Worm (Caenorhabditis elegans) whole organism, L1 larva: ENCODE results near the gene R160.13.
A peak's percentile ranks its signal among the peaks of the same experiment; 100 is the strongest.

Source experiments
- C16A3.4 ChIP-seq: fragments of 150-350 bp; optimal IDR thresholded peaks from 2 replicates; lab custom pipeline; 2014; ENCODE audit warnings: missing biosample characterization, missing genetic modification characterization
- C34B4.2 ChIP-seq: sonication (generic microtip); optimal IDR thresholded peaks from 2 replicates; lab custom pipeline; 2017; ENCODE audit warnings: mild to moderate bottlenecking, missing genetic modification characterization, missing compliant biosample characterization
- F16B12.6 ChIP-seq: fragments of 150-350 bp; optimal IDR thresholded peaks from 2 replicates; lab custom pipeline; 2014; ENCODE audit warnings: missing biosample characterization, missing genetic modification characterization
- alr-1 ChIP-seq: fragments of 200-800 bp; sonication (Bioruptor generic); optimal IDR thresholded peaks from 2 replicates; lab custom pipeline; 2018; ENCODE audit warnings: borderline replicate concordance, mild to moderate bottlenecking, missing genetic modification characterization, missing compliant biosample characterization
- aly-2 ChIP-seq: fragments of 150-350 bp; optimal IDR thresholded peaks from 2 replicates; lab custom pipeline; 2014; ENCODE audit warnings: missing biosample characterization, missing genetic modification characterization
- ama-1 ChIP-seq: fragments of 150-350 bp; optimal IDR thresholded peaks from 2 replicates; lab custom pipeline; 2014
- blmp-1 ChIP-seq: fragments of 150-350 bp; optimal IDR thresholded peaks from 2 replicates; lab custom pipeline; 2014; ENCODE audit warnings: missing biosample characterization, missing genetic modification characterization
- ceh-63 ChIP-seq: fragments of 200-800 bp; sonication (Bioruptor generic); optimal IDR thresholded peaks from 2 replicates; lab custom pipeline; 2018; ENCODE audit warnings: mild to moderate bottlenecking, missing genetic modification characterization, missing compliant biosample characterization
- ceh-8 ChIP-seq: fragments of 200-800 bp; sonication (Bioruptor generic); optimal IDR thresholded peaks from 2 replicates; lab custom pipeline; 2018; ENCODE audit warnings: mild to moderate bottlenecking, missing genetic modification characterization, moderate library complexity, missing compliant biosample characterization
- ceh-82 ChIP-seq, 3 experiments: fragments of 150-350 bp in 1 of 3; sonication (generic microtip) in 2 of 3; optimal IDR thresholded peaks; 2 replicates each; lab custom pipeline; 2014 to 2017; ENCODE audit warnings: missing biosample characterization in 3 of 3, missing genetic modification characterization in 3 of 3
- ceh-88 ChIP-seq: fragments of 200-800 bp; sonication (Bioruptor generic); IDR thresholded peaks from 2 replicates; pipeline ENCODE4 v1.3.6; 2022; ENCODE audit warnings: missing genetic modification characterization, missing compliant biosample characterization
- ces-1 ChIP-seq: fragments of 150-350 bp; optimal IDR thresholded peaks from 2 replicates; lab custom pipeline; 2014; ENCODE audit warnings: missing biosample characterization, missing genetic modification reagents, missing genetic modification characterization
- dpl-1 ChIP-seq, 3 experiments: fragments of 150-350 bp in 2 of 3; sonication (generic microtip) in 1 of 3; optimal IDR thresholded peaks; 2 replicates each; lab custom pipeline; 2014 to 2017; ENCODE audit warnings: missing biosample characterization in 3 of 3, missing genetic modification characterization in 3 of 3, missing genetic modification reagents in 3 of 3
- egl-13 ChIP-seq: sonication (generic microtip); optimal IDR thresholded peaks from 2 replicates; lab custom pipeline; 2016; ENCODE audit warnings: missing genotype, missing genetic modification reagents, missing genetic modification characterization, missing compliant biosample characterization
- elt-3 ChIP-seq, 6 experiments: fragments of 150-350 bp in 1 of 6; sonication (generic microtip); optimal IDR thresholded peaks; 2 replicates each; lab custom pipeline; 2017 to 2018; ENCODE audit warnings: missing biosample characterization in 6 of 6, missing genetic modification characterization in 6 of 6, inconsistent platforms in 1 of 6
- ets-5 ChIP-seq: fragments of 200-800 bp; sonication (Bioruptor generic); IDR thresholded peaks from 2 replicates; pipeline ENCODE4 v1.3.6; 2022; ENCODE audit warnings: missing genetic modification characterization, missing compliant biosample characterization
- fkh-10 ChIP-seq: sonication (generic microtip); optimal IDR thresholded peaks from 2 replicates; lab custom pipeline; 2017; ENCODE audit warnings: missing biosample characterization, missing genetic modification reagents, missing genetic modification characterization
- grh-1 ChIP-seq: fragments of 200-800 bp; sonication (Bioruptor generic); IDR thresholded peaks from 2 replicates; pipeline ENCODE4 v1.3.6; 2022; ENCODE audit warnings: missing genetic modification reagents, missing genetic modification characterization, missing compliant biosample characterization
- hlh-17 ChIP-seq: fragments of 200-800 bp; sonication (Bioruptor generic); optimal IDR thresholded peaks from 2 replicates; lab custom pipeline; 2018; ENCODE audit warnings: missing genetic modification characterization, mild to moderate bottlenecking, missing compliant biosample characterization, moderate library complexity, borderline replicate concordance
- hlh-4 ChIP-seq: sonication (generic microtip); optimal IDR thresholded peaks from 2 replicates; lab custom pipeline; 2016; ENCODE audit warnings: mild to moderate bottlenecking, missing genetic modification characterization, missing compliant biosample characterization
- irx-1 ChIP-seq: sonication (generic microtip); optimal IDR thresholded peaks from 2 replicates; lab custom pipeline; 2016; ENCODE audit warnings: missing genetic modification characterization, missing compliant biosample characterization
- isw-1 ChIP-seq: fragments of 200-800 bp; sonication (Bioruptor generic); IDR thresholded peaks from 2 replicates; pipeline ENCODE4 v1.3.6; 2022; ENCODE audit warnings: missing genetic modification characterization, missing compliant biosample characterization
- jun-1 ChIP-seq: fragments of 150-350 bp; optimal IDR thresholded peaks from 2 replicates; lab custom pipeline; 2014; ENCODE audit warnings: missing biosample characterization, missing genetic modification reagents, missing genetic modification characterization
- lin-13 ChIP-seq: fragments of 150-350 bp; optimal IDR thresholded peaks from 2 replicates; lab custom pipeline; 2014; ENCODE audit warnings: missing biosample characterization, missing genetic modification reagents, missing genetic modification characterization
- lin-14 ChIP-seq: fragments of 200-800 bp; sonication (Bioruptor generic); optimal IDR thresholded peaks from 2 replicates; lab custom pipeline; 2018; ENCODE audit warnings: mild to moderate bottlenecking, missing genetic modification characterization, moderate library complexity, missing compliant biosample characterization
- lin-15B ChIP-seq: fragments of 150-350 bp; sonication (generic microtip); optimal IDR thresholded peaks from 3 replicates; lab custom pipeline; 2014; ENCODE audit warnings: missing biosample characterization, missing genetic modification characterization
- lin-35 ChIP-seq, 2 experiments: fragments of 150-350 bp; optimal IDR thresholded peaks; 2 replicates each; lab custom pipeline; 2014; ENCODE audit warnings: missing biosample characterization in 2 of 2, missing genetic modification characterization in 2 of 2, missing genetic modification reagents in 2 of 2
- lir-3 ChIP-seq: sonication (generic microtip); optimal IDR thresholded peaks from 2 replicates; lab custom pipeline; 2016; ENCODE audit warnings: mild to moderate bottlenecking, missing genetic modification characterization, moderate library complexity, missing compliant biosample characterization; ENCODE audit not compliant: poor library complexity
- lsy-2 ChIP-seq, 2 experiments: fragments of 150-350 bp; optimal IDR thresholded peaks; 2 replicates each; lab custom pipeline; 2014; ENCODE audit warnings: missing biosample characterization in 2 of 2, missing genetic modification characterization in 2 of 2
- mdl-1 ChIP-seq, 2 experiments: fragments of 150-350 bp; optimal IDR thresholded peaks; 2 replicates each; lab custom pipeline; 2014 to 2017; ENCODE audit warnings: missing biosample characterization in 2 of 2, missing genetic modification characterization in 2 of 2, inconsistent platforms in 1 of 2
- mef-2 ChIP-seq: fragments of 150-350 bp; optimal IDR thresholded peaks from 2 replicates; lab custom pipeline; 2014; ENCODE audit warnings: missing biosample characterization, missing genetic modification characterization
- mep-1 ChIP-seq: fragments of 150-350 bp; optimal IDR thresholded peaks from 2 replicates; lab custom pipeline; 2014; ENCODE audit warnings: missing biosample characterization, missing genetic modification characterization
- nhr-11 ChIP-seq: fragments of 150-350 bp; optimal IDR thresholded peaks from 2 replicates; lab custom pipeline; 2014; ENCODE audit warnings: missing biosample characterization, missing genetic modification characterization
- nhr-12 ChIP-seq: sonication (generic microtip); optimal IDR thresholded peaks from 2 replicates; lab custom pipeline; 2017; ENCODE audit warnings: missing biosample characterization, missing genetic modification characterization
- nhr-19 ChIP-seq: fragments of 200-800 bp; sonication (Bioruptor generic); conservative IDR thresholded peaks from 2 replicates; pipeline ENCODE4 v1.3.6; 2022; ENCODE audit warnings: missing genetic modification characterization, missing compliant biosample characterization
- nhr-20 ChIP-seq: sonication (generic microtip); optimal IDR thresholded peaks from 2 replicates; lab custom pipeline; 2016; ENCODE audit warnings: mild to moderate bottlenecking, missing genetic modification characterization, missing compliant biosample characterization
- nhr-237 ChIP-seq: fragments of 150-350 bp; optimal IDR thresholded peaks from 2 replicates; lab custom pipeline; 2014; ENCODE audit warnings: missing biosample characterization, missing genetic modification characterization
- nhr-28 ChIP-seq: fragments of 150-350 bp; optimal IDR thresholded peaks from 2 replicates; lab custom pipeline; 2014; ENCODE audit warnings: missing biosample characterization, missing genetic modification characterization
- nhr-47 ChIP-seq: sonication (generic microtip); optimal IDR thresholded peaks from 2 replicates; lab custom pipeline; 2016; ENCODE audit warnings: mild to moderate bottlenecking, missing genetic modification characterization, moderate library complexity, missing compliant biosample characterization
- nhr-71 ChIP-seq: sonication (generic microtip); optimal IDR thresholded peaks from 2 replicates; lab custom pipeline; 2016; ENCODE audit warnings: mild to moderate bottlenecking, missing genetic modification characterization, moderate library complexity, missing compliant biosample characterization
- nhr-76 ChIP-seq: sonication (generic microtip); optimal IDR thresholded peaks from 2 replicates; lab custom pipeline; 2017; ENCODE audit warnings: missing biosample characterization, missing genetic modification characterization
- nhr-77 ChIP-seq: fragments of 150-350 bp; optimal IDR thresholded peaks from 2 replicates; lab custom pipeline; 2014; ENCODE audit warnings: missing biosample characterization, missing genetic modification characterization
- nhr-84 ChIP-seq: sonication (generic microtip); optimal IDR thresholded peaks from 2 replicates; lab custom pipeline; 2017; ENCODE audit warnings: missing biosample characterization, missing genetic modification characterization
- nhr-85 ChIP-seq: sonication (generic microtip); peaks from one replicate; lab custom pipeline; 2016; ENCODE audit warnings: missing genetic modification characterization, inconsistent platforms, missing compliant biosample characterization
- nhr-90 ChIP-seq: sonication (generic microtip); optimal IDR thresholded peaks from 2 replicates; lab custom pipeline; 2016; ENCODE audit warnings: mild to moderate bottlenecking, missing genetic modification characterization, missing compliant biosample characterization; ENCODE audit not compliant: poor library complexity
- pqm-1 ChIP-seq: sonication (generic microtip); optimal IDR thresholded peaks from 3 replicates; lab custom pipeline; 2017; ENCODE audit warnings: missing biosample characterization, missing genetic modification characterization
- skn-1 ChIP-seq: fragments of 150-350 bp; optimal IDR thresholded peaks from 2 replicates; lab custom pipeline; 2014; ENCODE audit warnings: missing biosample characterization, missing genetic modification characterization
- snpc-4 ChIP-seq: fragments of 150-350 bp; optimal IDR thresholded peaks from 2 replicates; lab custom pipeline; 2014; ENCODE audit warnings: missing biosample characterization, missing genetic modification characterization
- snu-23 ChIP-seq: sonication (generic microtip); optimal IDR thresholded peaks from 2 replicates; lab custom pipeline; 2016; ENCODE audit warnings: missing genetic modification characterization, missing compliant biosample characterization
- tbx-2 ChIP-seq: sonication (generic microtip); optimal IDR thresholded peaks from 2 replicates; lab custom pipeline; 2016; ENCODE audit warnings: missing genetic modification characterization, missing compliant biosample characterization
- unc-86 ChIP-seq: sonication (generic microtip); optimal IDR thresholded peaks from 2 replicates; lab custom pipeline; 2016; ENCODE audit warnings: missing genetic modification characterization, missing compliant biosample characterization
- unc-98 ChIP-seq: fragments of 200-800 bp; sonication (Bioruptor generic); IDR thresholded peaks from 2 replicates; pipeline ENCODE4 v1.3.6; 2022; ENCODE audit warnings: missing genetic modification characterization, missing compliant biosample characterization
- vab-15 ChIP-seq: sonication (generic microtip); optimal IDR thresholded peaks from 2 replicates; lab custom pipeline; 2017; ENCODE audit warnings: missing genotype, mild to moderate bottlenecking, missing genetic modification characterization, missing compliant biosample characterization
- zip-4 ChIP-seq: fragments of 200-800 bp; sonication (Bioruptor generic); optimal IDR thresholded peaks from 2 replicates; lab custom pipeline; 2018; ENCODE audit warnings: mild to moderate bottlenecking, missing genetic modification characterization, moderate library complexity, missing compliant biosample characterization

Gene R160.13

DNA sequence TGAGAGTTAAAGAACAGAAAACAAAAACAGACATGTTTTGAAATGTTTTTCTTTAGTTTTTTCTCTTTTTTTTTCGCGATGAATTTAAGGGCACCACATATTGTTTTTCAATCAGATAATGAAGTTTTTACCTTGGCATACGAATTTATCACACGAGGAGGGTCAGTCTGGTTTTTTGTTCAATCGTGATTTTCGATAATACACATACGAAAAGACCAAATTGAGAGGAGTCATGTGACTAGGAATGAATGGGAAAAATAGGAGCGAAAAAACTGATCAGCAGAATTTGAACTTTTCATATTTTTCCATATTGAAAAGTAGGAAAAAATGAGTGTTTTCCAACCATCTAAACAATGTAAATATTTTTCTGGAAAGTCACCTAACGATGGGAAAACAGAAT is 15.2 kb upstream of the R160.13 start:
- TF ChIP-seq ceh-88 (GFP tag; lab: Robert Waterston, UW) (no peak), F16B12.6 (tag; lab: Kevin White, UChicago) (no peak), unc-98 (no peak), snu-23 (GFP tag; lab: Kevin White, UChicago) (peak; percentile 54), nhr-20 (tag; lab: Kevin White, UChicago) (peak; percentile 61), hlh-17 (GFP tag; lab: Kevin White, UChicago) (no peak), alr-1 (tag; lab: Kevin White, UChicago) (no peak), aly-2 (no peak), nhr-84 (tag; lab: Kevin White, UChicago) (no peak), ceh-8 (GFP tag; lab: Kevin White, UChicago) (no peak), nhr-19 (GFP tag; lab: Robert Waterston, UW) (no peak), hlh-4 (tag; lab: Kevin White, UChicago) (no peak), lin-13 (GFP tag; lab: Kevin White, UChicago) (no peak), mef-2 (tag; lab: Kevin White, UChicago) (no peak), ceh-82 (tag; optimal IDR thresholded peaks at IDR 0.05; lab: Kevin White, UChicago) (no peak), lir-3 (tag; lab: Kevin White, UChicago) (no peak), ceh-63 (GFP tag; lab: Kevin White, UChicago) (no peak), vab-15 (tag; lab: Kevin White, UChicago) (no peak), lin-35 (GFP tag; optimal IDR thresholded peaks at IDR 0.05; lab: Kevin White, UChicago) (peak in 1 of 2 experiments; percentile 51), ama-1 (no peak), nhr-71 (tag; lab: Kevin White, UChicago) (peak; percentile 51), nhr-85 (tag; lab: Kevin White, UChicago) (peak; percentile 76), nhr-90 (no peak), blmp-1 (peak; percentile 4), C34B4.2 (tag; lab: Kevin White, UChicago) (no peak), nhr-47 (tag; lab: Kevin White, UChicago) (peak; percentile 3), grh-1 (no peak; the same call in 1 of the 2 replicates), dpl-1 (GFP tag; optimal IDR thresholded peaks at IDR 0.05; lab: Kevin White, UChicago) (no peak), fkh-10 (no peak), nhr-11 (no peak), elt-3 (tag; optimal IDR thresholded peaks at IDR 0.05; lab: Kevin White, UChicago) (peak in 1 of 6 experiments; percentile 13), C16A3.4 (tag; lab: Kevin White, UChicago) (peak; percentile 1), nhr-76 (tag; lab: Kevin White, UChicago) (no peak), mdl-1 (tag; optimal IDR thresholded peaks at IDR 0.05; lab: Kevin White, UChicago) (no peak), isw-1 (GFP tag; lab: Robert Waterston, UW) (no peak), unc-86 (tag; lab: Kevin White, UChicago) (no peak), zip-4 (GFP tag; lab: Kevin White, UChicago) (no peak), skn-1 (no peak), ets-5 (GFP tag; lab: Robert Waterston, UW) (no peak), irx-1 (no peak), mep-1 (tag; lab: Kevin White, UChicago) (peak; percentile 21), snpc-4 (tag; lab: Kevin White, UChicago) (no peak), pqm-1 (tag; lab: Kevin White, UChicago) (no peak), jun-1 (tag; lab: Kevin White, UChicago) (no peak), lin-15B (no peak), lin-14 (GFP tag; lab: Kevin White, UChicago) (peak; percentile 59), nhr-77 (tag; lab: Kevin White, UChicago) (no peak), ces-1 (GFP tag; lab: Kevin White, UChicago) (no peak), lsy-2 (tag; optimal IDR thresholded peaks at IDR 0.05; lab: Kevin White, UChicago) (no peak), nhr-28 (tag; lab: Kevin White, UChicago) (no peak), nhr-237 (no peak), tbx-2 (tag; lab: Kevin White, UChicago) (no peak), nhr-12 (tag; lab: Kevin White, UChicago) (no peak), egl-13 (tag; lab: Kevin White, UChicago) (no peak)
